Fruit fly (Drosophila melanogaster) whole organism, embryonic: ENCODE data around the gene Dlip1.

ENCODE experiments used
- Awh ChIP-seq: fragments of 200-800 bp; sonication (Bioruptor generic); IDR thresholded peaks from 2 replicates; pipeline ENCODE4, ENCODE4 v1.3.6; 2022; ENCODE audit warnings: missing biosample characterization, missing genetic modification characterization
- B-H1 ChIP-seq: fragments of 200-800 bp; sonication (Bioruptor generic); IDR thresholded peaks from 3 replicates; pipeline ENCODE4 v1.3.6; 2022; ENCODE audit warnings: missing biosample characterization, missing genetic modification characterization
- BEAF-32 ChIP-seq: fragments of 200-800 bp; sonication (Bioruptor generic); optimal IDR thresholded peaks from 3 replicates; lab custom pipeline; 2017; ENCODE audit warnings: missing biosample characterization, missing genetic modification characterization, mild to moderate bottlenecking, moderate library complexity, missing genetic modification reagents
- CG10431 ChIP-seq: fragments of 200-800 bp; sonication (Bioruptor generic); optimal IDR thresholded peaks from 3 replicates; lab custom pipeline; 2018; ENCODE audit warnings: missing biosample characterization, mild to moderate bottlenecking, missing genetic modification characterization
- CG10959 ChIP-seq: fragments of 200-800 bp; sonication (Bioruptor generic); IDR thresholded peaks from 2 replicates; pipeline ENCODE4 v1.3.6; 2022; ENCODE audit warnings: missing biosample characterization, missing genetic modification characterization
- CG11398 ChIP-seq: fragments of 200-800 bp; sonication (Bioruptor generic); optimal IDR thresholded peaks from 2 replicates; lab custom pipeline; 2016; ENCODE audit warnings: missing biosample characterization, missing genetic modification characterization
- CG11723 ChIP-seq: fragments of 200-800 bp; sonication (Bioruptor generic); optimal IDR thresholded peaks from 2 replicates; lab custom pipeline; 2017; ENCODE audit warnings: missing biosample characterization, mild to moderate bottlenecking, missing genetic modification characterization
- CG12769 ChIP-seq: fragments of 200-800 bp; sonication (Bioruptor generic); optimal IDR thresholded peaks from 2 replicates; lab custom pipeline; 2019; ENCODE audit warnings: missing biosample characterization, mild to moderate bottlenecking, missing genetic modification characterization, moderate library complexity
- CG13775 ChIP-seq: fragments of 200-800 bp; sonication (Bioruptor generic); optimal IDR thresholded peaks from 3 replicates; lab custom pipeline; 2017; ENCODE audit warnings: missing biosample characterization, mild to moderate bottlenecking, missing genetic modification characterization
- CG14014 ChIP-seq: fragments of 200-800 bp; sonication (Bioruptor generic); IDR thresholded peaks from 2 replicates; pipeline ENCODE4 v1.3.6; 2022; ENCODE audit warnings: missing biosample characterization, missing genetic modification characterization
- CG14667 ChIP-seq: fragments of 200-800 bp; sonication (Bioruptor generic); IDR thresholded peaks from 2 replicates; pipeline ENCODE4 v1.3.6; 2022; ENCODE audit warnings: missing biosample characterization, missing genetic modification characterization
- CG14965 ChIP-seq: fragments of 200-800 bp; sonication (Bioruptor generic); optimal IDR thresholded peaks from 2 replicates; lab custom pipeline; 2016; ENCODE audit warnings: missing biosample characterization, missing genetic modification characterization, borderline replicate concordance
- CG1602 ChIP-seq: fragments of 200-800 bp; sonication (Bioruptor generic); optimal IDR thresholded peaks from 3 replicates; lab custom pipeline; 2016; ENCODE audit warnings: missing biosample characterization, missing genetic modification characterization
- CG16779 ChIP-seq: fragments of 200-800 bp; sonication (Bioruptor generic); IDR thresholded peaks from 2 replicates; pipeline ENCODE4 v1.3.6; 2022; ENCODE audit warnings: missing biosample characterization, missing genetic modification characterization
- CG18599 ChIP-seq: fragments of 200-800 bp; sonication (Bioruptor generic); optimal IDR thresholded peaks from 3 replicates; lab custom pipeline; 2017; ENCODE audit warnings: missing biosample characterization, missing genetic modification characterization, mild to moderate bottlenecking, moderate library complexity, missing genetic modification reagents
- CG30403 ChIP-seq: fragments of 200-800 bp; sonication (Bioruptor generic); optimal IDR thresholded peaks from 3 replicates; lab custom pipeline; 2016; ENCODE audit warnings: missing biosample characterization, missing genetic modification characterization
- CG31224 ChIP-seq: fragments of 200-800 bp; sonication (Bioruptor generic); IDR thresholded peaks from 2 replicates; pipeline ENCODE4 v1.3.6; 2022; ENCODE audit warnings: missing biosample characterization, missing genetic modification characterization
- CG31365 ChIP-seq: fragments of 200-800 bp; sonication (Bioruptor generic); optimal IDR thresholded peaks from 2 replicates; lab custom pipeline; 2018; ENCODE audit warnings: missing biosample characterization, mild to moderate bottlenecking, missing genetic modification characterization
- CG3163 ChIP-seq: fragments of 200-800 bp; sonication (Bioruptor generic); optimal IDR thresholded peaks from 3 replicates; lab custom pipeline; 2016; ENCODE audit warnings: missing biosample characterization, missing genetic modification characterization
- CG32532 ChIP-seq: fragments of 200-800 bp; sonication (Bioruptor generic); IDR thresholded peaks from 2 replicates; pipeline ENCODE4 v1.3.6; 2022; ENCODE audit warnings: missing biosample characterization, missing genetic modification characterization
- CG43689 ChIP-seq: fragments of 200-800 bp; sonication (Bioruptor generic); IDR thresholded peaks from 2 replicates; pipeline ENCODE4 v1.3.6; 2022; ENCODE audit warnings: missing biosample characterization, missing genetic modification characterization
- CG5180 ChIP-seq: fragments of 200-800 bp; sonication (Bioruptor generic); optimal IDR thresholded peaks from 3 replicates; lab custom pipeline; 2017; ENCODE audit warnings: missing biosample characterization, missing genetic modification characterization, mild to moderate bottlenecking, moderate library complexity, missing genetic modification reagents
- CG8359 ChIP-seq: fragments of 200-800 bp; sonication (Bioruptor generic); optimal IDR thresholded peaks from 2 replicates; lab custom pipeline; 2017; ENCODE audit warnings: missing biosample characterization, mild to moderate bottlenecking, missing genetic modification characterization, borderline replicate concordance
- CG8388 ChIP-seq: fragments of 200-800 bp; sonication (Bioruptor generic); optimal IDR thresholded peaks from 2 replicates; lab custom pipeline; 2019; ENCODE audit warnings: missing biosample characterization, mild to moderate bottlenecking, missing genetic modification characterization, moderate library complexity
- Doc3 ChIP-seq: fragments of 200-800 bp; sonication (Bioruptor generic); IDR thresholded peaks from 3 replicates; pipeline ENCODE4 v1.3.6; 2022; ENCODE audit warnings: missing biosample characterization, missing genetic modification characterization; ENCODE audit not compliant: partially characterized antibody
- Dref ChIP-seq: fragments of 200-800 bp; sonication (Bioruptor generic); IDR thresholded peaks from 2 replicates; pipeline ENCODE4 v1.3.6; 2022; ENCODE audit warnings: missing biosample characterization, missing genetic modification characterization
- HLH54F ChIP-seq: fragments of 200-800 bp; sonication (Bioruptor generic); optimal IDR thresholded peaks from 3 replicates; lab custom pipeline; 2016; ENCODE audit warnings: missing biosample characterization, missing genetic modification characterization
- MBD-R2 ChIP-seq: fragments of 200-800 bp; sonication (Bioruptor generic); IDR thresholded peaks from 2 replicates; pipeline ENCODE4 v1.3.6; 2022; ENCODE audit warnings: missing biosample characterization, missing genetic modification characterization
- Mrtf ChIP-seq: fragments of 200-800 bp; sonication (Bioruptor generic); IDR thresholded peaks from 3 replicates; pipeline ENCODE4 v1.3.6; 2022; ENCODE audit warnings: missing biosample characterization, missing genetic modification characterization
- NK7.1 ChIP-seq: fragments of 200-800 bp; sonication (Bioruptor generic); optimal IDR thresholded peaks from 3 replicates; lab custom pipeline; 2016; ENCODE audit warnings: missing biosample characterization, missing genetic modification characterization
- Neu2 ChIP-seq: fragments of 200-800 bp; sonication (Bioruptor generic); optimal IDR thresholded peaks from 3 replicates; lab custom pipeline; 2016; ENCODE audit warnings: missing biosample characterization, missing genetic modification characterization, borderline replicate concordance
- Opbp ChIP-seq: fragments of 200-800 bp; sonication (Bioruptor generic); IDR thresholded peaks from 3 replicates; pipeline ENCODE4 v1.3.6; 2022; ENCODE audit warnings: missing biosample characterization, missing genetic modification characterization; ENCODE audit not compliant: partially characterized antibody
- Rfx ChIP-seq: fragments of 200-800 bp; sonication (Bioruptor generic); IDR thresholded peaks from 2 replicates; pipeline ENCODE4 v1.3.6; 2022; ENCODE audit warnings: missing biosample characterization, missing genetic modification characterization
- cas ChIP-seq: fragments of 200-800 bp; sonication (Bioruptor generic); IDR thresholded peaks from 2 replicates; pipeline ENCODE4 v1.3.6; 2022; ENCODE audit warnings: missing biosample characterization, missing genetic modification characterization
- chn ChIP-seq: fragments of 200-800 bp; sonication (Bioruptor generic); optimal IDR thresholded peaks from 2 replicates; lab custom pipeline; 2016; ENCODE audit warnings: missing biosample characterization, missing genetic modification characterization
- dati ChIP-seq: fragments of 200-800 bp; sonication (Bioruptor generic); IDR thresholded peaks from 2 replicates; pipeline ENCODE4 v1.3.6; 2022; ENCODE audit warnings: missing biosample characterization, missing genetic modification characterization
- ems ChIP-seq: fragments of 200-800 bp; sonication (Bioruptor generic); optimal IDR thresholded peaks from 3 replicates; lab custom pipeline; 2016; ENCODE audit warnings: missing biosample characterization, missing genetic modification characterization
- gfzf ChIP-seq: fragments of 200-800 bp; sonication (Bioruptor generic); optimal IDR thresholded peaks from 2 replicates; lab custom pipeline; 2016; ENCODE audit warnings: missing biosample characterization, mild to moderate bottlenecking, missing genetic modification characterization, moderate library complexity
- lilli ChIP-seq: fragments of 200-800 bp; sonication (Bioruptor generic); optimal IDR thresholded peaks from 3 replicates; lab custom pipeline; 2016; ENCODE audit warnings: missing biosample characterization, missing genetic modification characterization
- mld ChIP-seq: fragments of 200-800 bp; sonication (Bioruptor generic); IDR thresholded peaks from 3 replicates; pipeline ENCODE4 v1.3.6; 2022; ENCODE audit warnings: missing biosample characterization, missing genetic modification characterization; ENCODE audit not compliant: partially characterized antibody
- nmo ChIP-seq: fragments of 200-800 bp; sonication (Bioruptor generic); optimal IDR thresholded peaks from 2 replicates; lab custom pipeline; 2018; ENCODE audit warnings: missing biosample characterization, mild to moderate bottlenecking, missing genetic modification characterization, moderate library complexity
- pb ChIP-seq: fragments of 200-800 bp; sonication (Bioruptor generic); optimal IDR thresholded peaks from 3 replicates; lab custom pipeline; 2016; ENCODE audit warnings: missing biosample characterization, missing genetic modification characterization
- pfk ChIP-seq: fragments of 200-800 bp; sonication (Bioruptor generic); optimal IDR thresholded peaks from 2 replicates; lab custom pipeline; 2018; ENCODE audit warnings: missing biosample characterization, mild to moderate bottlenecking, missing genetic modification characterization, moderate library complexity
- run ChIP-seq: fragments of 200-800 bp; sonication (Bioruptor generic); optimal IDR thresholded peaks from 3 replicates; lab custom pipeline; 2018; ENCODE audit warnings: missing biosample characterization, mild to moderate bottlenecking, missing genetic modification characterization
- sd ChIP-seq: fragments of 200-800 bp; sonication (Bioruptor generic); optimal IDR thresholded peaks from 3 replicates; lab custom pipeline; 2018; ENCODE audit warnings: missing biosample characterization, mild to moderate bottlenecking, missing genetic modification characterization, moderate library complexity
- tio ChIP-seq: fragments of 200-800 bp; sonication (Bioruptor generic); optimal IDR thresholded peaks from 2 replicates; lab custom pipeline; 2017; ENCODE audit warnings: missing biosample characterization, missing genetic modification characterization, inconsistent platforms
- trem ChIP-seq: fragments of 200-800 bp; optimal IDR thresholded peaks from 3 replicates; lab custom pipeline; 2019; ENCODE audit warnings: missing biosample characterization, mild to moderate bottlenecking, missing genetic modification characterization, moderate library complexity
- tx ChIP-seq: fragments of 200-800 bp; sonication (Bioruptor generic); optimal IDR thresholded peaks from 2 replicates; lab custom pipeline; 2016; ENCODE audit warnings: missing biosample characterization, missing genetic modification characterization
- wdn ChIP-seq: fragments of 200-800 bp; sonication (Bioruptor generic); IDR thresholded peaks from 2 replicates; pipeline ENCODE4 v1.3.6; 2022; ENCODE audit warnings: missing biosample characterization, missing genetic modification characterization
- wek ChIP-seq: fragments of 200-800 bp; sonication (Bioruptor generic); optimal IDR thresholded peaks from 3 replicates; lab custom pipeline; 2018; ENCODE audit warnings: missing biosample characterization, mild to moderate bottlenecking, missing genetic modification characterization, moderate library complexity
- zfh1 ChIP-seq: fragments of 200-800 bp; sonication (Bioruptor generic); IDR thresholded peaks from 3 replicates; pipeline ENCODE4 v1.3.6; 2022; ENCODE audit warnings: missing biosample characterization, missing genetic modification characterization

Gene Dlip1

dm6 chrX:9141219-9141618, 17.2 kb upstream of the Dlip1 start (continued):
- TF ChIP-seq CG8359 (GFP tag; lab: Kevin White, UChicago) (peak; percentile 55), CG13775 (GFP tag; lab: Kevin White, UChicago) (peak; percentile 40), CG5180 (GFP tag; lab: Kevin White, UChicago) (peak; percentile 71), CG14965 (GFP tag; lab: Kevin White, UChicago) (no peak), CG30403 (GFP tag; lab: Kevin White, UChicago) (peak; percentile 57), Doc3 (GFP tag; lab: Robert Waterston, UW) (no peak), CG18599 (GFP tag; lab: Kevin White, UChicago) (peak; percentile 78), Neu2 (no peak), CG31224 (GFP tag; lab: Robert Waterston, UW) (peak; percentile 62; the same call in 1 of the 2 replicates), chn (GFP tag; lab: Kevin White, UChicago) (peak; percentile 78), HLH54F (GFP tag; lab: Kevin White, UChicago) (peak; percentile 51), CG32532 (GFP tag; lab: Robert Waterston, UW) (peak; percentile 84), pb (GFP tag; lab: Kevin White, UChicago) (peak; percentile 72), CG10959 (GFP tag; lab: Robert Waterston, UW) (peak; percentile 83), Rfx (GFP tag; lab: Robert Waterston, UW) (peak; percentile 89), trem (peak; percentile 31), CG11723 (GFP tag; lab: Kevin White, UChicago) (peak; percentile 41), sd (peak; percentile 36), dati (GFP tag; lab: Robert Waterston, UW) (peak; percentile 67), MBD-R2 (GFP tag; lab: Robert Waterston, UW) (peak; percentile 62), ems (GFP tag; lab: Kevin White, UChicago) (peak; percentile 67), NK7.1 (GFP tag; lab: Kevin White, UChicago) (peak; percentile 45), CG3163 (GFP tag; lab: Kevin White, UChicago) (peak; percentile 14), lilli (GFP tag; lab: Kevin White, UChicago) (peak; percentile 68), CG43689 (GFP tag; lab: Robert Waterston, UW) (peak; percentile 30; the same call in 1 of the 2 replicates), Dref (no peak), CG10431 (no peak), CG11398 (peak; percentile 53), wdn (GFP tag; lab: Robert Waterston, UW) (peak; percentile 58; the same call in 1 of the 2 replicates), tx (GFP tag; lab: Kevin White, UChicago) (peak; percentile 9), zfh1 (GFP tag; lab: Robert Waterston, UW) (peak; percentile 92), CG31365 (tag; lab: Kevin White, UChicago) (peak; percentile 21), Opbp (GFP tag; lab: Robert Waterston, UW) (no peak), wek (peak; percentile 80), Mrtf (GFP tag; lab: Robert Waterston, UW) (peak; percentile 85), CG12769 (no peak), Awh (GFP tag; lab: Robert Waterston, UW) (peak; percentile 81), CG14667 (GFP tag; lab: Robert Waterston, UW) (peak; percentile 88), mld (GFP tag; lab: Robert Waterston, UW) (no peak), nmo (GFP tag; lab: Kevin White, UChicago) (peak; percentile 74), run (tag; lab: Kevin White, UChicago) (peak; percentile 22), BEAF-32 (GFP tag; lab: Kevin White, UChicago) (no peak), pfk (no peak), CG14014 (GFP tag; lab: Robert Waterston, UW) (peak; percentile 79), B-H1 (peak; percentile 71), CG8388 (GFP tag; lab: Kevin White, UChicago) (peak; percentile 48), CG16779 (GFP tag; lab: Robert Waterston, UW) (peak; percentile 52; the same call in 1 of the 2 replicates), tio (GFP tag; lab: Kevin White, UChicago) (no peak), CG1602 (GFP tag; lab: Kevin White, UChicago) (peak; percentile 43), cas (GFP tag; lab: Robert Waterston, UW) (no peak), gfzf (GFP tag; lab: Kevin White, UChicago) (no peak)
